Fruit fly (Drosophila melanogaster) whole organism, embryonic: Measurements from ENCODE around the gene SelG.

Source experiments
- Abd-B ChIP-seq: fragments of 200-800 bp; sonication (Bioruptor generic); optimal IDR thresholded peaks from 2 replicates; lab custom pipeline; 2018; ENCODE audit warnings: missing biosample characterization, mild to moderate bottlenecking, missing genetic modification characterization, moderate library complexity
- Aef1 ChIP-seq: fragments of 200-800 bp; sonication (Bioruptor generic); IDR thresholded peaks from 3 replicates; pipeline ENCODE4 v1.3.6; 2022; ENCODE audit warnings: missing biosample characterization, missing genetic modification characterization
- Antp ChIP-seq: fragments of 200-800 bp; sonication (Bioruptor generic); optimal IDR thresholded peaks from 3 replicates; lab custom pipeline; 2016; ENCODE audit warnings: missing biosample characterization, missing genetic modification characterization
- Atf-2 ChIP-seq: fragments of 200-800 bp; sonication (Bioruptor generic); optimal IDR thresholded peaks from 2 replicates; lab custom pipeline; 2016; ENCODE audit warnings: missing biosample characterization, missing genetic modification characterization
- BEAF-32 ChIP-seq: fragments of 200-800 bp; sonication (Bioruptor generic); optimal IDR thresholded peaks from 3 replicates; lab custom pipeline; 2017; ENCODE audit warnings: missing biosample characterization, missing genetic modification characterization, mild to moderate bottlenecking, moderate library complexity, missing genetic modification reagents
- Blimp-1 ChIP-seq: fragments of 200-800 bp; sonication (Bioruptor generic); optimal IDR thresholded peaks from 3 replicates; lab custom pipeline; 2018; ENCODE audit warnings: missing biosample characterization, missing genetic modification characterization, mild to moderate bottlenecking, moderate library complexity, missing genetic modification reagents
- BtbVII ChIP-seq: fragments of 200-800 bp; sonication (Bioruptor generic); optimal IDR thresholded peaks from 3 replicates; lab custom pipeline; 2017; ENCODE audit warnings: missing biosample characterization, mild to moderate bottlenecking, missing genetic modification characterization
- CG10147 ChIP-seq: fragments of 200-800 bp; sonication (Bioruptor generic); optimal IDR thresholded peaks from 2 replicates; lab custom pipeline; 2019; ENCODE audit warnings: missing biosample characterization, mild to moderate bottlenecking, missing genetic modification characterization, moderate library complexity
- CG10366 ChIP-seq: fragments of 200-800 bp; sonication (Bioruptor generic); IDR thresholded peaks from 2 replicates; pipeline ENCODE4 v1.3.6; 2022; ENCODE audit warnings: missing biosample characterization, missing genetic modification characterization
- CG13296 ChIP-seq: fragments of 200-800 bp; sonication (Bioruptor generic); optimal IDR thresholded peaks from 3 replicates; lab custom pipeline; 2018; ENCODE audit warnings: missing biosample characterization, mild to moderate bottlenecking, missing genetic modification characterization
- CG13424 ChIP-seq: fragments of 200-800 bp; sonication (Bioruptor generic); optimal IDR thresholded peaks from 2 replicates; lab custom pipeline; 2019; ENCODE audit warnings: missing biosample characterization, mild to moderate bottlenecking, missing genetic modification characterization, moderate library complexity
- CG13624 ChIP-seq: fragments of 200-800 bp; sonication (Bioruptor generic); optimal IDR thresholded peaks from 2 replicates; lab custom pipeline; 2016; ENCODE audit warnings: missing biosample characterization, missing genetic modification characterization
- CG17186 ChIP-seq: fragments of 200-800 bp; sonication (Bioruptor generic); optimal IDR thresholded peaks from 3 replicates; lab custom pipeline; 2017; ENCODE audit warnings: missing biosample characterization, missing genetic modification reagents, missing genetic modification characterization
- CG18476 ChIP-seq: fragments of 200-800 bp; sonication (Bioruptor generic); optimal IDR thresholded peaks from 2 replicates; lab custom pipeline; 2016; ENCODE audit warnings: missing biosample characterization, mild to moderate bottlenecking, missing genetic modification characterization
- CG7745 ChIP-seq: fragments of 200-800 bp; sonication (Bioruptor generic); optimal IDR thresholded peaks from 2 replicates; lab custom pipeline; 2018; ENCODE audit warnings: missing biosample characterization, mild to moderate bottlenecking, missing genetic modification characterization, moderate library complexity
- CG7839 ChIP-seq: fragments of 200-800 bp; sonication (Bioruptor generic); optimal IDR thresholded peaks from 3 replicates; lab custom pipeline; 2018; ENCODE audit warnings: missing biosample characterization, mild to moderate bottlenecking, missing genetic modification characterization, moderate library complexity
- CG8765 ChIP-seq: fragments of 200-800 bp; sonication (Bioruptor generic); IDR thresholded peaks from 2 replicates; pipeline ENCODE4 v1.3.6; 2022; ENCODE audit warnings: missing biosample characterization, missing genetic modification characterization
- CHES-1-like ChIP-seq: fragments of 200-800 bp; sonication (Bioruptor generic); optimal IDR thresholded peaks from 2 replicates; lab custom pipeline; 2016; ENCODE audit warnings: missing biosample characterization, missing genetic modification characterization
- Dll ChIP-seq: fragments of 200-800 bp; sonication (Bioruptor generic); IDR thresholded peaks from 4 replicates; pipeline ENCODE4 v1.3.6; 2022; ENCODE audit warnings: missing biosample characterization, missing genetic modification characterization; ENCODE audit not compliant: partially characterized antibody
- ERR ChIP-seq: fragments of 200-800 bp; sonication (Bioruptor generic); optimal IDR thresholded peaks from 2 replicates; lab custom pipeline; 2016; ENCODE audit warnings: missing biosample characterization, missing genetic modification characterization
- GATAe ChIP-seq: fragments of 200-800 bp; sonication (Bioruptor generic); conservative IDR thresholded peaks from 2 replicates; pipeline ENCODE4 v1.3.6; 2022; ENCODE audit warnings: missing biosample characterization, missing genetic modification characterization
- Hmx ChIP-seq: fragments of 200-800 bp; sonication (Bioruptor generic); optimal IDR thresholded peaks from 2 replicates; lab custom pipeline; 2016; ENCODE audit warnings: missing biosample characterization, missing genetic modification characterization
- Med ChIP-seq: fragments of 200-800 bp; sonication (Bioruptor generic); peaks from one replicate; lab custom pipeline; 2016; ENCODE audit warnings: missing biosample characterization, missing genetic modification characterization, mild to moderate bottlenecking, inconsistent platforms, moderate library complexity
- Opbp ChIP-seq: fragments of 200-800 bp; sonication (Bioruptor generic); IDR thresholded peaks from 3 replicates; pipeline ENCODE4 v1.3.6; 2022; ENCODE audit warnings: missing biosample characterization, missing genetic modification characterization; ENCODE audit not compliant: partially characterized antibody
- PHDP ChIP-seq: fragments of 200-800 bp; sonication (Bioruptor generic); optimal IDR thresholded peaks from 3 replicates; lab custom pipeline; 2018; ENCODE audit warnings: missing biosample characterization, mild to moderate bottlenecking, missing genetic modification characterization, moderate library complexity
- Pdp1 ChIP-seq, 2 experiments: fragments of 200-800 bp; sonication (Bioruptor generic); optimal IDR thresholded peaks; 3 replicates each; lab custom pipeline; 2016; ENCODE audit warnings: missing biosample characterization in 2 of 2, missing genetic modification characterization in 2 of 2, mild to moderate bottlenecking in 1 of 2, moderate library complexity in 1 of 2
- ara ChIP-seq: fragments of 200-800 bp; sonication (Bioruptor generic); IDR thresholded peaks from 2 replicates; pipeline ENCODE4 v1.3.6; 2022; ENCODE audit warnings: missing biosample characterization, missing genetic modification characterization
- br ChIP-seq: fragments of >200 bp; optimal IDR thresholded peaks from 2 replicates; lab custom pipeline; 2017
- corto ChIP-seq: fragments of 200-800 bp; sonication (Bioruptor generic); optimal IDR thresholded peaks from 2 replicates; lab custom pipeline; 2016; ENCODE audit warnings: missing biosample characterization, mild to moderate bottlenecking, missing genetic modification characterization, moderate library complexity
- crc ChIP-seq: fragments of 200-800 bp; sonication (Bioruptor generic); optimal IDR thresholded peaks from 2 replicates; lab custom pipeline; 2016; ENCODE audit warnings: missing biosample characterization, missing genetic modification characterization
- dimm ChIP-seq: fragments of 200-800 bp; sonication (Bioruptor generic); IDR thresholded peaks from 2 replicates; pipeline ENCODE4 v1.3.6; 2022; ENCODE audit warnings: missing biosample characterization, missing genetic modification characterization
- esg ChIP-seq: fragments of 200-800 bp; sonication (Bioruptor generic); conservative IDR thresholded peaks from 2 replicates; pipeline ENCODE4 v1.3.6; 2022; ENCODE audit warnings: missing biosample characterization, missing genetic modification characterization
- ewg ChIP-seq: fragments of 200-800 bp; sonication (Bioruptor generic); optimal IDR thresholded peaks from 3 replicates; lab custom pipeline; 2017; ENCODE audit warnings: mild to moderate bottlenecking, missing biosample characterization, missing genetic modification reagents, missing genetic modification characterization
- fu2 ChIP-seq: fragments of 200-800 bp; sonication (Bioruptor generic); optimal IDR thresholded peaks from 2 replicates; lab custom pipeline; 2016; ENCODE audit warnings: missing biosample characterization, missing genetic modification characterization
- grau ChIP-seq: fragments of 200-800 bp; optimal IDR thresholded peaks from 3 replicates; lab custom pipeline; 2019; ENCODE audit warnings: missing biosample characterization, mild to moderate bottlenecking, missing genetic modification characterization, moderate library complexity
- her ChIP-seq: fragments of 200-800 bp; sonication (Bioruptor generic); optimal IDR thresholded peaks from 2 replicates; lab custom pipeline; 2016; ENCODE audit warnings: missing biosample characterization, missing genetic modification characterization
- jigr1 ChIP-seq: fragments of 200-800 bp; sonication (Bioruptor generic); IDR thresholded peaks from 3 replicates; pipeline ENCODE4 v1.3.6; 2022; ENCODE audit warnings: missing biosample characterization, missing genetic modification characterization
- lov ChIP-seq, 2 experiments: fragments of 200-800 bp in 1 of 2; fragments of >200 bp in 1 of 2; sonication (Bioruptor generic) in 1 of 2; IDR thresholded peaks in 1 of 2; optimal IDR thresholded peaks in 1 of 2; 2 replicates in 1 of 2; 3 replicates in 1 of 2; pipeline versions ENCODE4 v1.3.6 to Lab custom; 2017 to 2022; ENCODE audit warnings: missing biosample characterization in 1 of 2, missing genetic modification characterization in 1 of 2
- maf-S ChIP-seq: fragments of 200-800 bp; sonication (Bioruptor generic); optimal IDR thresholded peaks from 2 replicates; lab custom pipeline; 2016; ENCODE audit warnings: missing biosample characterization, missing genetic modification characterization
- onecut ChIP-seq: fragments of 200-800 bp; sonication (Bioruptor generic); IDR thresholded peaks from 2 replicates; pipeline ENCODE4 v1.3.6; 2022; ENCODE audit warnings: missing biosample characterization, missing genetic modification characterization
- prd ChIP-seq, 3 experiments: fragments of >200 bp in 2 of 3; fragments of 200-800 bp in 1 of 3; sonication (Bioruptor generic) in 1 of 3; optimal IDR thresholded peaks in 2 of 3; IDR thresholded peaks in 1 of 3; 2 replicates in 2 of 3; 3 replicates in 1 of 3; pipeline versions ENCODE4 v1.3.6 to Lab custom; 2017 to 2022; ENCODE audit warnings: missing biosample characterization in 1 of 3, missing genetic modification characterization in 1 of 3
- row ChIP-seq: fragments of 200-800 bp; sonication (Bioruptor generic); IDR thresholded peaks from 3 replicates; pipeline ENCODE4 v1.3.6; 2022; ENCODE audit warnings: missing biosample characterization, missing genetic modification characterization
- sens ChIP-seq: fragments of 200-800 bp; sonication (Bioruptor generic); peaks from one replicate; lab custom pipeline; 2016; ENCODE audit warnings: missing biosample characterization, missing genetic modification characterization
- seq ChIP-seq: fragments of 200-800 bp; sonication (Bioruptor generic); IDR thresholded peaks from 2 replicates; pipeline ENCODE4 v1.3.6; 2022; ENCODE audit warnings: missing biosample characterization, missing genetic modification characterization
- stc ChIP-seq: fragments of 200-800 bp; sonication (Bioruptor generic); IDR thresholded peaks from 2 replicates; pipeline ENCODE4 v1.3.6; 2022; ENCODE audit warnings: missing biosample characterization, missing genetic modification characterization
- tin ChIP-seq: fragments of 200-800 bp; sonication (Bioruptor generic); optimal IDR thresholded peaks from 3 replicates; lab custom pipeline; 2016; ENCODE audit warnings: missing biosample characterization, missing genetic modification characterization
- usp ChIP-seq: fragments of >200 bp; optimal IDR thresholded peaks from 2 replicates; lab custom pipeline; 2017; ENCODE audit warnings: missing biosample characterization, missing genetic modification characterization

Gene SelG

DNA sequence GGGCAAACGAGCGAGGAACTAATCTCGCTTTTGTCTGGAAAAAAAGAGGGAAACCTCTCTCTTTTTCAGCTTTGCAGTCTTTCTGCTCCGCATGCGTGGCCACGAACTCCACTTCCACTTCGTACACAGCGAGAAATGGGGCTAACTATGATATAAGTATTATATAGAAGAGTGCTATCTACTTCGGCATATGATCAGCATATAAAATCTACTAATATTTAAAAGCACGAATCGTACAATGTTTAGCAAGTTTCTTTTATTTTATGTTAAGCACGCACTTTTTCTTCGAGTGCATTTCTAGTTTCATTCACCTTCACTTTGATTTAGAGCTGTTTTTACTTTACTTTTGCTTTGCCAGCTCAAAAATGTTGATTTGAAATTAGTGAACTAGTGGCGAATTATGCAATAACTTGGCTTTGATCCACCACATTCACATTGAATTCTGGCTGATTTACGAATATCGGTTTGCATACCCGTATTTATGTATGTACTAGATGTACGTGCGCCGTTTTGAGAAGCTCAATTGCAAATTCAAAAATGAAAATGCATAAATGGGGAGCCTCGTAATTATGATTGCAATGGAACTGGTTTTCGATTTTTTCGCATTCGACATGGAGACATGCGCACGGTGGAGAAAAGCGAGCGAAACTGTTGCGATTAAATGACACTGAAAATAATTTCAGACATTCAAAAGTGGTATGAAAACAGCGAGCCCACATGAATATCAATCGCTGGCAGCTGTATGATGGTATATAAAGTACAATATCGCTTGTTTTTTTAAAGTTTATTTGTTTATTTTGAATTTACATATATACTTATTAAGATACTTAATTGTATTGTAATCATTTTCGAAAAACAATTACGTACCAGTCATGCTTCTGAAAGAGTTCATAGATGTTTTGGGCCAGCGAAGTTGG lies 29.3 kb upstream of the SelG start (continued):
- TF ChIP-seq ara (GFP tag; lab: Robert Waterston, UW) (peak; percentile 88), dimm (peak; percentile 76), CG8765 (GFP tag; lab: Robert Waterston, UW) (peak; percentile 50; the same call in 1 of the 2 replicates), Atf-2 (GFP tag; lab: Kevin White, UChicago) (peak; percentile 9), tin (GFP tag; lab: Kevin White, UChicago) (peak; percentile 60), seq (GFP tag; lab: Robert Waterston, UW) (0 out of 2 replicates have a peak, but pooled peaks have one; percentile 17), onecut (GFP tag; lab: Robert Waterston, UW) (peak; percentile 85), CG18476 (GFP tag; lab: Kevin White, UChicago) (peak; percentile 9), br (lab: Kevin White, UChicago) (no peak), CG13296 (GFP tag; lab: Kevin White, UChicago) (peak; percentile 27), lov (optimal IDR thresholded peaks at IDR 0.05; lab: Kevin White, UChicago) (no peak), lov (GFP tag; IDR thresholded peaks at IDR 0.05; lab: Robert Waterston, UW) (peak; percentile 62; the same call in 1 of the 3 replicates), Antp (GFP tag; lab: Kevin White, UChicago) (peak; percentile 64), CG13424 (peak; percentile 77), CG7839 (peak; percentile 91), fu2 (GFP tag; lab: Kevin White, UChicago) (no peak), Abd-B (peak; percentile 80), Pdp1 (GFP tag; optimal IDR thresholded peaks at IDR 0.05; lab: Kevin White, UChicago) (peak; percentile 81 to 82), crc (peak; percentile 78), esg (GFP tag; lab: Robert Waterston, UW) (peak; percentile 51), Dll (no peak), CG10366 (GFP tag; lab: Robert Waterston, UW) (peak; percentile 78), CG7745 (tag; lab: Kevin White, UChicago) (no peak), sens (peak; percentile 98), Hmx (peak; percentile 56), CG10147 (GFP tag; lab: Kevin White, UChicago) (peak; percentile 19), GATAe (GFP tag; lab: Robert Waterston, UW) (peak; percentile 36; the same call in 1 of the 2 replicates), Med (GFP tag; lab: Kevin White, UChicago) (peak; percentile 97), CG13624 (GFP tag; lab: Kevin White, UChicago) (peak; percentile 51), CG17186 (GFP tag; lab: Kevin White, UChicago) (peak; percentile 9), row (GFP tag; lab: Robert Waterston, UW) (peak; percentile 79), PHDP (peak; percentile 59), BtbVII (GFP tag; lab: Kevin White, UChicago) (peak; percentile 10), CHES-1-like (no peak), BEAF-32 (GFP tag; lab: Kevin White, UChicago) (no peak), Blimp-1 (GFP tag; lab: Kevin White, UChicago) (peak; percentile 74), Opbp (GFP tag; lab: Robert Waterston, UW) (no peak), Aef1 (GFP tag; lab: Robert Waterston, UW) (peak; percentile 34; the same call in 1 of the 3 replicates), prd (optimal IDR thresholded peaks at IDR 0.05; lab: Kevin White, UChicago) (no peak), prd (GFP tag; IDR thresholded peaks at IDR 0.05; lab: Robert Waterston, UW) (peak; percentile 90), usp (GFP tag; lab: Kevin White, UChicago) (no peak), ewg (peak; percentile 51), grau (tag; lab: Kevin White, UChicago) (peak; percentile 73), corto (peak; percentile 41), stc (GFP tag; lab: Robert Waterston, UW) (peak; percentile 91), her (GFP tag; lab: Kevin White, UChicago) (no peak), maf-S (GFP tag; lab: Kevin White, UChicago) (peak; percentile 5), jigr1 (GFP tag; lab: Robert Waterston, UW) (peak; percentile 75; the same call in 2 of the 3 replicates), ERR (peak; percentile 44)
